Fruit fly (Drosophila melanogaster): ENCODE results near the gene Alg14.

Gene Alg14

dm6 chrX:15475367-15475789 lies 3.4 kb downstream of the Alg14 start, which contains the start of gene mh (continued):
- no peak for TF ChIP-seq Taf1 (GFP tag; IDR thresholded peaks at IDR 0.05)
- no peak for TF ChIP-seq CG2129 (GFP tag; IDR thresholded peaks at IDR 0.05; ENCODE audit: partially characterized antibody)
- no peak for TF ChIP-seq Fer3 (tag; optimal IDR thresholded peaks at IDR 0.05)
- peak; percentile 24 for TF ChIP-seq CG2120 (GFP tag; optimal IDR thresholded peaks at IDR 0.05)
- TF ChIP-seq CG5180 (GFP tag; optimal IDR thresholded peaks at IDR 0.05): no peak
- no peak for TF ChIP-seq HHEX (GFP tag; optimal IDR thresholded peaks at IDR 0.05)
- TF ChIP-seq CG15696 (tag; optimal IDR thresholded peaks at IDR 0.05): no peak
- TF ChIP-seq CG14667 (GFP tag; IDR thresholded peaks at IDR 0.05): no peak
- TF ChIP-seq her (GFP tag; optimal IDR thresholded peaks at IDR 0.05): no peak
- TF ChIP-seq CG10565 (GFP tag; optimal IDR thresholded peaks at IDR 0.05): no peak
- peak; percentile 50 for TF ChIP-seq sisA (GFP tag; IDR thresholded peaks at IDR 0.05)
- no peak for TF ChIP-seq CG12104 (GFP tag; optimal IDR thresholded peaks at IDR 0.05)
- TF ChIP-seq Hmr (GFP tag; optimal IDR thresholded peaks at IDR 0.05): no peak
- TF ChIP-seq CG10979 (tag; optimal IDR thresholded peaks at IDR 0.05): no peak
- no peak for TF ChIP-seq pum (GFP tag; optimal IDR thresholded peaks at IDR 0.05)
- no peak for TF ChIP-seq salm (tag; optimal IDR thresholded peaks at IDR 0.05)
- peak; percentile 52 for TF ChIP-seq CG30403 (GFP tag; optimal IDR thresholded peaks at IDR 0.05)
- TF ChIP-seq hkb (optimal IDR thresholded peaks at IDR 0.05): no peak
- no peak for TF ChIP-seq hkb (GFP tag; IDR thresholded peaks at IDR 0.05)
- no peak for TF ChIP-seq CG31441 (GFP tag; IDR thresholded peaks at IDR 0.05)
- no peak for TF ChIP-seq z (GFP tag; IDR thresholded peaks at IDR 0.05)
- TF ChIP-seq CG8359 (GFP tag; optimal IDR thresholded peaks at IDR 0.05; ENCODE audit: borderline replicate concordance): no peak
- TF ChIP-seq exex (tag; optimal IDR thresholded peaks at IDR 0.05): no peak
- peak; percentile 48; the same call in 1 of the 3 replicates for TF ChIP-seq dysf (GFP tag; IDR thresholded peaks at IDR 0.05)
- TF ChIP-seq Hr78 (GFP tag; optimal IDR thresholded peaks at IDR 0.05): no peak
- TF ChIP-seq CoRest (tag; optimal IDR thresholded peaks at IDR 0.05): peak; percentile 60
- TF ChIP-seq CG4404 (GFP tag; IDR thresholded peaks at IDR 0.05): no peak
- TF ChIP-seq Adf1 (GFP tag; IDR thresholded peaks at IDR 0.05): no peak
- 0 out of 3 replicates have a peak, but pooled peaks have one; percentile 20 for TF ChIP-seq Aef1 (GFP tag; IDR thresholded peaks at IDR 0.05)
- no peak for TF ChIP-seq CG2875 (GFP tag; optimal IDR thresholded peaks at IDR 0.05)
- no peak for TF ChIP-seq CG8388 (GFP tag; optimal IDR thresholded peaks at IDR 0.05)
- TF ChIP-seq CHES-1-like (GFP tag; optimal IDR thresholded peaks at IDR 0.05): no peak
- no peak for TF ChIP-seq B-H2 (GFP tag; optimal IDR thresholded peaks at IDR 0.05)
- TF ChIP-seq CG18764 (GFP tag; optimal IDR thresholded peaks at IDR 0.05): no peak
- TF ChIP-seq CG4854 (GFP tag; optimal IDR thresholded peaks at IDR 0.05): no peak
- TF ChIP-seq Ravus (GFP tag; IDR thresholded peaks at IDR 0.05): no peak
- no peak for TF ChIP-seq Antp (GFP tag; optimal IDR thresholded peaks at IDR 0.05)
- TF ChIP-seq Fer1 (GFP tag; optimal IDR thresholded peaks at IDR 0.05): peak; percentile 20
- TF ChIP-seq shn (GFP tag; optimal IDR thresholded peaks at IDR 0.05): no peak
- no peak for TF ChIP-seq cwo (GFP tag; optimal IDR thresholded peaks at IDR 0.05)
- peak; percentile 38 for TF ChIP-seq stwl (tag; optimal IDR thresholded peaks at IDR 0.05)
- peak; percentile 66 for TF ChIP-seq CG16813 (GFP tag; IDR thresholded peaks at IDR 0.05; ENCODE audit: partially characterized antibody)
- no peak for TF ChIP-seq CG1647 (GFP tag; optimal IDR thresholded peaks at IDR 0.05)
- no peak for TF ChIP-seq ERR (GFP tag; optimal IDR thresholded peaks at IDR 0.05)
- TF ChIP-seq Hey (tag; optimal IDR thresholded peaks at IDR 0.05): no peak
- TF ChIP-seq cg (GFP tag; optimal IDR thresholded peaks at IDR 0.05): no peak
- no peak for TF ChIP-seq Bdp1 (GFP tag; optimal IDR thresholded peaks at IDR 0.05)
- TF ChIP-seq D19A (tag; optimal IDR thresholded peaks at IDR 0.05): no peak
- no peak for TF ChIP-seq rib (GFP tag; IDR thresholded peaks at IDR 0.05)
- no peak for TF ChIP-seq insv (GFP tag; optimal IDR thresholded peaks at IDR 0.05)
- peak; percentile 45 for TF ChIP-seq CG2116 (GFP tag; optimal IDR thresholded peaks at IDR 0.05)
